Fruit fly (Drosophila melanogaster): ENCODE data around the gene CG42264.

The CG42264 gene

dm6 chrX:5737676-5738220 is 38.7 kb downstream of the CG42264 start, which contains the start of gene Snx27 (continued):
- TF ChIP-seq CG10274 (GFP tag; optimal IDR thresholded peaks at IDR 0.05), result no peak
- TF ChIP-seq exex (tag; optimal IDR thresholded peaks at IDR 0.05), result no peak
- TF ChIP-seq Atf-2 (GFP tag; optimal IDR thresholded peaks at IDR 0.05), result peak; percentile 10
- no peak for TF ChIP-seq C15 (GFP tag; IDR thresholded peaks at IDR 0.05)
- TF ChIP-seq danr (GFP tag; IDR thresholded peaks at IDR 0.05), result no peak
- TF ChIP-seq CG16815 (GFP tag; optimal IDR thresholded peaks at IDR 0.05), result no peak
- TF ChIP-seq Med (GFP tag), result peak; percentile 95
- peak; percentile 11 to 74 for TF ChIP-seq Pdp1 (GFP tag; optimal IDR thresholded peaks at IDR 0.05)
- no peak for TF ChIP-seq jigr1 (GFP tag; IDR thresholded peaks at IDR 0.05)
- TF ChIP-seq ttk (GFP tag; IDR thresholded peaks at IDR 0.05), result no peak
- TF ChIP-seq Bdp1 (GFP tag; optimal IDR thresholded peaks at IDR 0.05), result no peak
- TF ChIP-seq CG2129 (GFP tag; IDR thresholded peaks at IDR 0.05; ENCODE audit: partially characterized antibody), result peak; percentile 96
- TF ChIP-seq inv (GFP tag; IDR thresholded peaks at IDR 0.05; ENCODE audit: partially characterized antibody), result peak; percentile 99
- TF ChIP-seq grau (tag; optimal IDR thresholded peaks at IDR 0.05), result peak; percentile 55
- no peak; the same call in 1 of the 2 replicates for TF ChIP-seq CG14014 (GFP tag; IDR thresholded peaks at IDR 0.05)
- no peak for TF ChIP-seq trh (GFP tag; optimal IDR thresholded peaks at IDR 0.05)
- 0 out of 2 replicates have a peak, but pooled peaks have one; percentile 26 for TF ChIP-seq Taf1 (GFP tag; IDR thresholded peaks at IDR 0.05)
- peak; percentile 52 for TF ChIP-seq CG7987 (GFP tag; optimal IDR thresholded peaks at IDR 0.05)
- TF ChIP-seq onecut (GFP tag; IDR thresholded peaks at IDR 0.05), result 0 out of 2 replicates have a peak, but pooled peaks have one; percentile 12
- peak; percentile 54; the same call in 1 of the 2 replicates for TF ChIP-seq CG11085 (GFP tag; IDR thresholded peaks at IDR 0.05)
- peak; percentile 44 for TF ChIP-seq CG3163 (GFP tag; optimal IDR thresholded peaks at IDR 0.05)
- TF ChIP-seq Elba2 (GFP tag; optimal IDR thresholded peaks at IDR 0.05), result no peak
- no peak for TF ChIP-seq dan (GFP tag; IDR thresholded peaks at IDR 0.05)
- no peak for TF ChIP-seq CG1024 (GFP tag; IDR thresholded peaks at IDR 0.05)
- TF ChIP-seq CG9727 (GFP tag; optimal IDR thresholded peaks at IDR 0.05), result no peak
- TF ChIP-seq Drgx (GFP tag; IDR thresholded peaks at IDR 0.05), result no peak
- TF ChIP-seq gce (GFP tag; IDR thresholded peaks at IDR 0.05), result no peak; the same call in 2 of the 3 replicates
- no peak for TF ChIP-seq CG10959 (GFP tag; IDR thresholded peaks at IDR 0.05)
- TF ChIP-seq sr (GFP tag; IDR thresholded peaks at IDR 0.05), result 0 out of 3 replicates have a peak, but pooled peaks have one; percentile 32
- TF ChIP-seq gfzf (GFP tag; optimal IDR thresholded peaks at IDR 0.05), result peak; percentile 90
- TF ChIP-seq odd (GFP tag; optimal IDR thresholded peaks at IDR 0.05), result peak; percentile 18
- TF ChIP-seq da (GFP tag; optimal IDR thresholded peaks at IDR 0.05), result no peak
- peak; percentile 37 for TF ChIP-seq shn (GFP tag; optimal IDR thresholded peaks at IDR 0.05)
- TF ChIP-seq HLHmδ (GFP tag; optimal IDR thresholded peaks at IDR 0.05), result peak; percentile 83
- TF ChIP-seq gem (tag; optimal IDR thresholded peaks at IDR 0.05), result peak; percentile 22
- no peak for TF ChIP-seq ara (GFP tag; IDR thresholded peaks at IDR 0.05)
- peak; percentile 56 for TF ChIP-seq CG7928 (GFP tag; optimal IDR thresholded peaks at IDR 0.05)
- TF ChIP-seq NC2β (GFP tag; optimal IDR thresholded peaks at IDR 0.05), result peak; percentile 62
- peak; percentile 54 for TF ChIP-seq Mes4 (GFP tag; optimal IDR thresholded peaks at IDR 0.05)
- TF ChIP-seq CkIIα-i1 (GFP tag; IDR thresholded peaks at IDR 0.05), result no peak
- TF ChIP-seq Jarid2 (GFP tag; optimal IDR thresholded peaks at IDR 0.05), result peak; percentile 78
- TF ChIP-seq dm (GFP tag; optimal IDR thresholded peaks at IDR 0.05), result peak; percentile 37
- TF ChIP-seq br (optimal IDR thresholded peaks at IDR 0.05), result no peak
- no peak for TF ChIP-seq Gsc (GFP tag; IDR thresholded peaks at IDR 0.05)
- TF ChIP-seq CG9215 (GFP tag; IDR thresholded peaks at IDR 0.05), result no peak; the same call in 1 of the 2 replicates
- peak; percentile 66; the same call in 2 of the 3 replicates for TF ChIP-seq CG11456 (GFP tag; IDR thresholded peaks at IDR 0.05)
- peak; percentile 99 for TF ChIP-seq hbn (GFP tag; IDR thresholded peaks at IDR 0.05; ENCODE audit: partially characterized antibody)
- TF ChIP-seq mld (GFP tag; IDR thresholded peaks at IDR 0.05; ENCODE audit: partially characterized antibody), result peak; percentile 99
- TF ChIP-seq CG10366 (GFP tag; IDR thresholded peaks at IDR 0.05), result peak; percentile 22; the same call in 1 of the 2 replicates
- TF ChIP-seq CG30403 (GFP tag; optimal IDR thresholded peaks at IDR 0.05), result peak; percentile 53
- no peak for TF ChIP-seq CG3065 (GFP tag; optimal IDR thresholded peaks at IDR 0.05)
